Fruit fly (Drosophila melanogaster) whole organism, embryonic: Measurements from ENCODE around the gene CG1801.

Source experiments
- Aef1 ChIP-seq: fragments of 200-800 bp; sonication (Bioruptor generic); IDR thresholded peaks from 3 replicates; pipeline ENCODE4 v1.3.6; 2022; ENCODE audit warnings: missing biosample characterization, missing genetic modification characterization
- Asciz ChIP-seq: fragments of 200-800 bp; sonication (Bioruptor generic); optimal IDR thresholded peaks from 2 replicates; lab custom pipeline; 2017; ENCODE audit warnings: missing biosample characterization, mild to moderate bottlenecking, missing genetic modification characterization, missing genetic modification reagents
- CG11247 ChIP-seq: fragments of 200-800 bp; sonication (Bioruptor generic); IDR thresholded peaks from 2 replicates; pipeline ENCODE4 v1.3.6; 2022; ENCODE audit warnings: missing biosample characterization, missing genetic modification characterization
- CG1233 ChIP-seq: fragments of 200-800 bp; sonication (Bioruptor generic); optimal IDR thresholded peaks from 4 replicates; lab custom pipeline; 2018; ENCODE audit warnings: missing biosample characterization, mild to moderate bottlenecking, missing genetic modification characterization
- CG13123 ChIP-seq: fragments of 200-800 bp; sonication (Bioruptor generic); optimal IDR thresholded peaks from 2 replicates; lab custom pipeline; 2016; ENCODE audit warnings: missing biosample characterization, missing genetic modification characterization
- CG15514 ChIP-seq: fragments of 200-800 bp; sonication (Bioruptor generic); optimal IDR thresholded peaks from 3 replicates; lab custom pipeline; 2017; ENCODE audit warnings: missing biosample characterization, missing genetic modification characterization, mild to moderate bottlenecking, moderate library complexity, missing genetic modification reagents
- CG1792 ChIP-seq: fragments of 200-800 bp; sonication (Bioruptor generic); optimal IDR thresholded peaks from 2 replicates; lab custom pipeline; 2016; ENCODE audit warnings: missing biosample characterization, missing genetic modification characterization
- CG3065 ChIP-seq: fragments of 200-800 bp; sonication (Bioruptor generic); optimal IDR thresholded peaks from 2 replicates; lab custom pipeline; 2016; ENCODE audit warnings: missing biosample characterization, missing genetic modification characterization
- CG3163 ChIP-seq: fragments of 200-800 bp; sonication (Bioruptor generic); optimal IDR thresholded peaks from 3 replicates; lab custom pipeline; 2016; ENCODE audit warnings: missing biosample characterization, missing genetic modification characterization
- CG3726 ChIP-seq: fragments of 200-800 bp; sonication (Bioruptor generic); IDR thresholded peaks from 3 replicates; pipeline ENCODE4, ENCODE4 v1.3.6; 2022; ENCODE audit warnings: missing biosample characterization, missing genetic modification characterization
- CG5245 ChIP-seq: fragments of 200-800 bp; sonication (Bioruptor generic); optimal IDR thresholded peaks from 3 replicates; lab custom pipeline; 2016; ENCODE audit warnings: missing biosample characterization, missing genetic modification characterization
- CG5953 ChIP-seq: fragments of 200-800 bp; sonication (Bioruptor generic); IDR thresholded peaks from 2 replicates; pipeline ENCODE4 v1.3.6; 2022; ENCODE audit warnings: missing biosample characterization, missing genetic modification characterization
- CG6654 ChIP-seq: fragments of 200-800 bp; sonication (Bioruptor generic); optimal IDR thresholded peaks from 2 replicates; lab custom pipeline; 2017; ENCODE audit warnings: missing biosample characterization, mild to moderate bottlenecking, missing genetic modification characterization
- CG6854 ChIP-seq: fragments of 200-800 bp; sonication (Bioruptor generic); optimal IDR thresholded peaks from 3 replicates; lab custom pipeline; 2017; ENCODE audit warnings: missing biosample characterization, mild to moderate bottlenecking, missing genetic modification characterization
- CoRest ChIP-seq: fragments of 200-800 bp; sonication (Bioruptor generic); optimal IDR thresholded peaks from 3 replicates; lab custom pipeline; 2018; ENCODE audit warnings: missing biosample characterization, mild to moderate bottlenecking, missing genetic modification characterization, moderate library complexity
- Dbx ChIP-seq: fragments of 200-800 bp; sonication (Bioruptor generic); IDR thresholded peaks from 3 replicates; pipeline ENCODE4 v1.3.6; 2022; ENCODE audit warnings: missing biosample characterization, missing genetic modification characterization
- Drgx ChIP-seq: fragments of 200-800 bp; sonication (Bioruptor generic); IDR thresholded peaks from 2 replicates; pipeline ENCODE4 v1.3.6; 2022; ENCODE audit warnings: missing biosample characterization, missing genetic modification characterization
- Gsc ChIP-seq: fragments of 200-800 bp; sonication (Bioruptor generic); IDR thresholded peaks from 2 replicates; pipeline ENCODE4 v1.3.6; 2022; ENCODE audit warnings: missing biosample characterization, missing genetic modification characterization
- HHEX ChIP-seq: fragments of 200-800 bp; sonication (Bioruptor generic); optimal IDR thresholded peaks from 3 replicates; lab custom pipeline; 2017; ENCODE audit warnings: missing biosample characterization, mild to moderate bottlenecking, missing genetic modification characterization, missing genetic modification reagents
- HLH4C ChIP-seq: fragments of 200-800 bp; sonication (Bioruptor generic); IDR thresholded peaks from 3 replicates; pipeline ENCODE4 v1.3.6; 2022; ENCODE audit warnings: missing biosample characterization, missing genetic modification characterization; ENCODE audit not compliant: partially characterized antibody
- Oaz ChIP-seq: fragments of 200-800 bp; sonication (Bioruptor generic); IDR thresholded peaks from 2 replicates; pipeline ENCODE4 v1.3.6; 2022; ENCODE audit warnings: missing biosample characterization, missing genetic modification characterization
- Oli ChIP-seq: fragments of 200-800 bp; sonication (Bioruptor generic); optimal IDR thresholded peaks from 2 replicates; lab custom pipeline; 2018; ENCODE audit warnings: missing biosample characterization, mild to moderate bottlenecking, missing genetic modification characterization, moderate library complexity
- PHDP ChIP-seq: fragments of 200-800 bp; sonication (Bioruptor generic); optimal IDR thresholded peaks from 3 replicates; lab custom pipeline; 2018; ENCODE audit warnings: missing biosample characterization, mild to moderate bottlenecking, missing genetic modification characterization, moderate library complexity
- Pdp1 ChIP-seq, 2 experiments: fragments of 200-800 bp; sonication (Bioruptor generic); optimal IDR thresholded peaks; 3 replicates each; lab custom pipeline; 2016; ENCODE audit warnings: missing biosample characterization in 2 of 2, missing genetic modification characterization in 2 of 2, mild to moderate bottlenecking in 1 of 2, moderate library complexity in 1 of 2
- Scr ChIP-seq: fragments of 200-800 bp; sonication (Bioruptor generic); IDR thresholded peaks from 2 replicates; pipeline ENCODE4 v1.3.6; 2022; ENCODE audit warnings: missing biosample characterization, missing genetic modification characterization; ENCODE audit not compliant: partially characterized antibody
- Side ChIP-seq: fragments of 200-800 bp; sonication (Bioruptor generic); optimal IDR thresholded peaks from 2 replicates; lab custom pipeline; 2016; ENCODE audit warnings: missing biosample characterization, missing genetic modification characterization
- Sry-β ChIP-seq: fragments of 200-800 bp; sonication (Bioruptor generic); optimal IDR thresholded peaks from 2 replicates; lab custom pipeline; 2018; ENCODE audit warnings: missing biosample characterization, mild to moderate bottlenecking, missing genetic modification characterization, moderate library complexity
- Taf1 ChIP-seq: fragments of 200-800 bp; sonication (Bioruptor generic); IDR thresholded peaks from 2 replicates; pipeline ENCODE4 v1.3.6; 2022; ENCODE audit warnings: missing biosample characterization, missing genetic modification characterization
- abd-A ChIP-seq: fragments of 200-800 bp; sonication (Bioruptor generic); optimal IDR thresholded peaks from 3 replicates; lab custom pipeline; 2019; ENCODE audit warnings: missing biosample characterization, mild to moderate bottlenecking, missing genetic modification characterization, moderate library complexity
- ap ChIP-seq: fragments of 200-800 bp; sonication (Bioruptor generic); IDR thresholded peaks from 2 replicates; pipeline ENCODE4 v1.3.6; 2022; ENCODE audit warnings: missing biosample characterization, missing genetic modification characterization
- ase ChIP-seq: fragments of 200-800 bp; sonication (Bioruptor generic); IDR thresholded peaks from 3 replicates; pipeline ENCODE4 v1.3.6; 2022; ENCODE audit warnings: missing biosample characterization, missing genetic modification characterization
- bsh ChIP-seq, 2 experiments: fragments of 200-800 bp; sonication (Bioruptor generic); optimal IDR thresholded peaks; 2 replicates each; lab custom pipeline; 2017 to 2018; ENCODE audit warnings: mild to moderate bottlenecking in 2 of 2, missing biosample characterization in 2 of 2, missing genetic modification characterization in 2 of 2, moderate library complexity in 1 of 2
- cas ChIP-seq: fragments of 200-800 bp; sonication (Bioruptor generic); IDR thresholded peaks from 2 replicates; pipeline ENCODE4 v1.3.6; 2022; ENCODE audit warnings: missing biosample characterization, missing genetic modification characterization
- dm ChIP-seq: fragments of 200-800 bp; sonication (Bioruptor generic); optimal IDR thresholded peaks from 3 replicates; lab custom pipeline; 2016; ENCODE audit warnings: missing biosample characterization, missing genetic modification characterization
- dmrt11E ChIP-seq: fragments of 200-800 bp; sonication (Bioruptor generic); optimal IDR thresholded peaks from 3 replicates; lab custom pipeline; 2018; ENCODE audit warnings: missing biosample characterization, mild to moderate bottlenecking, missing genetic modification characterization, moderate library complexity
- eve ChIP-seq, 2 experiments: fragments of >200 bp; optimal IDR thresholded peaks; 2 replicates each; lab custom pipeline; 2017; ENCODE audit warnings: missing biosample characterization in 2 of 2, missing genetic modification characterization in 2 of 2
- exex ChIP-seq: fragments of 200-800 bp; sonication (Bioruptor generic); optimal IDR thresholded peaks from 4 replicates; lab custom pipeline; 2018; ENCODE audit warnings: missing biosample characterization, mild to moderate bottlenecking, missing genetic modification characterization, moderate library complexity
- gem ChIP-seq: fragments of 200-800 bp; sonication (Bioruptor generic); optimal IDR thresholded peaks from 2 replicates; lab custom pipeline; 2019; ENCODE audit warnings: missing biosample characterization, mild to moderate bottlenecking, missing genetic modification characterization, moderate library complexity
- grn ChIP-seq: fragments of 200-800 bp; sonication (Bioruptor generic); optimal IDR thresholded peaks from 3 replicates; lab custom pipeline; 2017; ENCODE audit warnings: missing biosample characterization, missing genetic modification characterization
- hbn ChIP-seq: fragments of 200-800 bp; sonication (Bioruptor generic); IDR thresholded peaks from 2 replicates; pipeline ENCODE4 v1.3.6; 2022; ENCODE audit warnings: missing biosample characterization, missing genetic modification characterization; ENCODE audit not compliant: partially characterized antibody
- luna ChIP-seq: fragments of 200-800 bp; sonication (Bioruptor generic); optimal IDR thresholded peaks from 2 replicates; lab custom pipeline; 2016; ENCODE audit warnings: missing biosample characterization, missing genetic modification characterization
- oc ChIP-seq: fragments of 200-800 bp; sonication (Bioruptor generic); optimal IDR thresholded peaks from 2 replicates; lab custom pipeline; 2018; ENCODE audit warnings: missing biosample characterization, mild to moderate bottlenecking, missing genetic modification characterization, moderate library complexity
- salm ChIP-seq: fragments of 200-800 bp; sonication (Bioruptor generic); optimal IDR thresholded peaks from 2 replicates; lab custom pipeline; 2018; ENCODE audit warnings: missing biosample characterization, mild to moderate bottlenecking, missing genetic modification characterization
- sc ChIP-seq, 3 experiments: fragments of >200 bp in 2 of 3; fragments of 200-800 bp in 1 of 3; sonication (Bioruptor generic) in 1 of 3; optimal IDR thresholded peaks; 2 replicates in 2 of 3; 3 replicates in 1 of 3; lab custom pipeline; 2017; ENCODE audit warnings: mild to moderate bottlenecking in 1 of 3, missing biosample characterization in 1 of 3, missing genetic modification characterization in 1 of 3, missing genetic modification reagents in 1 of 3
- sens-2 ChIP-seq: fragments of 200-800 bp; sonication (Bioruptor generic); IDR thresholded peaks from 2 replicates; pipeline ENCODE4 v1.3.6; 2022; ENCODE audit warnings: missing biosample characterization, missing genetic modification characterization
- sima ChIP-seq: fragments of 200-800 bp; sonication (Bioruptor generic); optimal IDR thresholded peaks from 2 replicates; lab custom pipeline; 2016; ENCODE audit warnings: missing biosample characterization, missing genetic modification characterization
- tgo ChIP-seq: fragments of 200-800 bp; sonication (Bioruptor generic); IDR thresholded peaks from 3 replicates; pipeline ENCODE4 v1.3.6; 2022; ENCODE audit warnings: missing biosample characterization, missing genetic modification characterization
- trh ChIP-seq: fragments of 200-800 bp; sonication (Bioruptor generic); optimal IDR thresholded peaks from 2 replicates; lab custom pipeline; 2016; ENCODE audit warnings: missing biosample characterization, missing genetic modification characterization
- yki ChIP-seq: fragments of >200 bp; optimal IDR thresholded peaks from 3 replicates; lab custom pipeline; 2018

CG1801 gene

dm6 chrX:21306485-21307142 lies 10.7 kb downstream of the CG1801 start, which contains the start of gene Abca3 (continued):
- TF ChIP-seq CG13123 (GFP tag; lab: Kevin White, UChicago) (no peak), dmrt11E (tag; lab: Kevin White, UChicago) (peak; percentile 43), eve (GFP tag; optimal IDR thresholded peaks at IDR 0.05; lab: Kevin White, UChicago) (peak in 1 of 2 experiments; percentile 79), PHDP (tag; lab: Kevin White, UChicago) (peak; percentile 69), CG11247 (GFP tag; lab: Robert Waterston, UW) (peak; percentile 40; the same call in 1 of the 2 replicates), exex (peak; percentile 97), CoRest (tag; lab: Kevin White, UChicago) (peak; percentile 78), Side (GFP tag; lab: Kevin White, UChicago) (peak; percentile 68), CG5245 (no peak), CG1792 (GFP tag; lab: Kevin White, UChicago) (no peak), Oli (tag; lab: Kevin White, UChicago) (peak; percentile 28), dm (GFP tag; lab: Kevin White, UChicago) (no peak), sima (GFP tag; lab: Kevin White, UChicago) (no peak), HHEX (GFP tag; lab: Kevin White, UChicago) (peak; percentile 47), luna (GFP tag; lab: Kevin White, UChicago) (no peak), grn (GFP tag; lab: Kevin White, UChicago) (peak; percentile 81), CG6654 (GFP tag; lab: Kevin White, UChicago) (no peak), salm (peak; percentile 9), oc (tag; lab: Kevin White, UChicago) (peak; percentile 16), CG3726 (GFP tag; lab: Robert Waterston, UW) (no peak), Aef1 (GFP tag; lab: Robert Waterston, UW) (peak; percentile 44; the same call in 2 of the 3 replicates), cas (GFP tag; lab: Robert Waterston, UW) (peak; percentile 32; the same call in 1 of the 2 replicates), bsh (GFP tag; optimal IDR thresholded peaks at IDR 0.05; lab: Kevin White, UChicago) (peak in 1 of 2 experiments; percentile 44), HLH4C (GFP tag; lab: Robert Waterston, UW) (no peak), gem (peak; percentile 70), Gsc (GFP tag; lab: Robert Waterston, UW) (no peak), CG6854 (GFP tag; lab: Kevin White, UChicago) (no peak), hbn (GFP tag; lab: Robert Waterston, UW) (no peak), Drgx (GFP tag; lab: Robert Waterston, UW) (no peak; the same call in 1 of the 2 replicates), Oaz (GFP tag; lab: Robert Waterston, UW) (no peak), Sry-β (GFP tag; lab: Kevin White, UChicago) (peak; percentile 97), CG15514 (GFP tag; lab: Kevin White, UChicago) (peak; percentile 74), Scr (GFP tag; lab: Robert Waterston, UW) (no peak), CG3163 (GFP tag; lab: Kevin White, UChicago) (peak; percentile 87), yki (lab: Kevin White, UChicago) (no peak), CG5953 (no peak), CG1233 (GFP tag; lab: Kevin White, UChicago) (peak; percentile 58), CG3065 (GFP tag; lab: Kevin White, UChicago) (no peak), Asciz (GFP tag; lab: Kevin White, UChicago) (no peak), sens-2 (no peak; the same call in 1 of the 2 replicates), sc (optimal IDR thresholded peaks at IDR 0.05; lab: Kevin White, UChicago) (no peak), sc (GFP tag; optimal IDR thresholded peaks at IDR 0.05; lab: Kevin White, UChicago) (no peak), trh (no peak), abd-A (tag; lab: Kevin White, UChicago) (no peak), ap (GFP tag; lab: Robert Waterston, UW) (no peak), Dbx (GFP tag; lab: Robert Waterston, UW) (no peak; the same call in 2 of the 3 replicates), tgo (GFP tag; lab: Robert Waterston, UW) (peak; percentile 47; the same call in 2 of the 3 replicates), Taf1 (0 out of 2 replicates have a peak, but pooled peaks have one; percentile 19), Pdp1 (GFP tag; optimal IDR thresholded peaks at IDR 0.05; lab: Kevin White, UChicago) (peak; percentile 63 to 99), ase (GFP tag; lab: Robert Waterston, UW) (no peak)
